Fruit fly (Drosophila melanogaster): ENCODE measurements around the gene Npc1a.
A peak's percentile ranks its signal among the peaks of the same experiment; 100 is the strongest.

Gene Npc1a

dm6 chr2L:10220501-10221386, at the start of gene Npc1a, which contains the start of gene Prosalpha6:
TSS of gene Npc1a (minus strand) at chr2L:10221216.
TSS of gene Prosalpha6 (plus strand) at chr2L:10221351.
- TF ChIP-seq CG17806 (tag; optimal IDR thresholded peaks at IDR 0.05) (no peak), CG9948 (tag; optimal IDR thresholded peaks at IDR 0.05) (no peak), gl (tag; optimal IDR thresholded peaks at IDR 0.05) (no peak), CG4496 (GFP tag; IDR thresholded peaks at IDR 0.05) (no peak), Ets98B (GFP tag; IDR thresholded peaks at IDR 0.05) (no peak), CG15710 (tag; optimal IDR thresholded peaks at IDR 0.05) (peak; percentile 31), CG8301 (tag; optimal IDR thresholded peaks at IDR 0.05) (no peak), CG13204 (GFP tag; optimal IDR thresholded peaks at IDR 0.05) (no peak)

dm6 chr2L:10269854-10270253, 48.8 kb upstream of the Npc1a start, which contains the start of gene Mulk:
TSS of gene Mulk (plus strand) at chr2L:10270051.
- TF ChIP-seq rn (GFP tag; IDR thresholded peaks at IDR 0.05) (no peak), Pif1A (GFP tag; optimal IDR thresholded peaks at IDR 0.05) (no peak), Pif1B (GFP tag; optimal IDR thresholded peaks at IDR 0.05) (no peak), CG9948 (tag; optimal IDR thresholded peaks at IDR 0.05) (no peak), Ets98B (GFP tag; IDR thresholded peaks at IDR 0.05) (no peak), CG8301 (tag; optimal IDR thresholded peaks at IDR 0.05) (no peak), Snoo (tag; optimal IDR thresholded peaks at IDR 0.05) (no peak)

- TF ChIP-seq rn (GFP tag; IDR thresholded peaks at IDR 0.05) (no peak), CG4496 (GFP tag; IDR thresholded peaks at IDR 0.05) (no peak), fd96Ca (GFP tag; IDR thresholded peaks at IDR 0.05) (no peak), CG12605 (GFP tag; IDR thresholded peaks at IDR 0.05) (no peak), D1 (tag; optimal IDR thresholded peaks at IDR 0.05) (no peak), CG10348 (GFP tag; IDR thresholded peaks at IDR 0.05) (no peak), CG15710 (tag; optimal IDR thresholded peaks at IDR 0.05) (no peak)
Measured at dm6 chr2L:10268688-10269087, 47.7 kb upstream of the Npc1a start, which contains the start of gene CG4957. TSS of gene CG4957 (plus strand) at chr2L:10268872.

dm6 chr2L:10266511-10266910, 45.5 kb upstream of the Npc1a start, which contains the start of gene CG4953:
TSS of gene CG4953 (plus strand) at chr2L:10266703.
- TF ChIP-seq gl (tag; optimal IDR thresholded peaks at IDR 0.05): no peak
- TF ChIP-seq Pif1B (GFP tag; optimal IDR thresholded peaks at IDR 0.05): no peak
- no peak for TF ChIP-seq CG12605 (GFP tag; IDR thresholded peaks at IDR 0.05)
- TF ChIP-seq CG10348 (GFP tag; IDR thresholded peaks at IDR 0.05): no peak
- TF ChIP-seq Snoo (tag; optimal IDR thresholded peaks at IDR 0.05): no peak
- TF ChIP-seq D1 (tag; optimal IDR thresholded peaks at IDR 0.05): no peak
- TF ChIP-seq Pif1A (GFP tag; optimal IDR thresholded peaks at IDR 0.05): no peak
- no peak for TF ChIP-seq EcR (GFP tag; optimal IDR thresholded peaks at IDR 0.05)
- no peak for TF ChIP-seq rn (GFP tag; IDR thresholded peaks at IDR 0.05)
- TF ChIP-seq CG34367 (tag; optimal IDR thresholded peaks at IDR 0.05): no peak
- TF ChIP-seq CG32121 (GFP tag; IDR thresholded peaks at IDR 0.05): no peak
- TF ChIP-seq CG15710 (tag; optimal IDR thresholded peaks at IDR 0.05): no peak
- no peak for TF ChIP-seq CG8159 (tag; optimal IDR thresholded peaks at IDR 0.05)
- TF ChIP-seq fd96Ca (GFP tag; IDR thresholded peaks at IDR 0.05): no peak
- no peak for TF ChIP-seq Ets98B (GFP tag; IDR thresholded peaks at IDR 0.05)
- TF ChIP-seq CG4496 (GFP tag; IDR thresholded peaks at IDR 0.05): no peak
- TF ChIP-seq CG14655 (GFP tag; optimal IDR thresholded peaks at IDR 0.05): no peak
- TF ChIP-seq CG9948 (tag; optimal IDR thresholded peaks at IDR 0.05): no peak

dm6 chr2L:10265129-10265528, 44.1 kb upstream of the Npc1a start, which contains the start of gene Mob3:
TSS of gene Mob3 (plus strand) at chr2L:10265336.
- TF ChIP-seq CG17806 (tag; optimal IDR thresholded peaks at IDR 0.05) (no peak), CG8159 (tag; optimal IDR thresholded peaks at IDR 0.05) (no peak), Pif1A (GFP tag; optimal IDR thresholded peaks at IDR 0.05) (no peak), CG15710 (tag; optimal IDR thresholded peaks at IDR 0.05) (no peak), CG10348 (GFP tag; IDR thresholded peaks at IDR 0.05) (no peak), fd96Ca (GFP tag; IDR thresholded peaks at IDR 0.05) (no peak), CG4496 (GFP tag; IDR thresholded peaks at IDR 0.05) (no peak), Pif1B (GFP tag; optimal IDR thresholded peaks at IDR 0.05) (no peak), gl (tag; optimal IDR thresholded peaks at IDR 0.05) (no peak), D1 (tag; optimal IDR thresholded peaks at IDR 0.05) (no peak), EcR (GFP tag; optimal IDR thresholded peaks at IDR 0.05) (no peak), CG12605 (GFP tag; IDR thresholded peaks at IDR 0.05) (no peak), Ets98B (GFP tag; IDR thresholded peaks at IDR 0.05) (no peak), CG13204 (GFP tag; optimal IDR thresholded peaks at IDR 0.05) (no peak)

dm6 chr2L:10263830-10264634, 43.0 kb upstream of the Npc1a start, which contains the start of gene REPTOR-BP:
TSS of gene REPTOR-BP (plus strand) at chr2L:10264125.
- TF ChIP-seq CG17806 (tag; optimal IDR thresholded peaks at IDR 0.05) (no peak), gl (tag; optimal IDR thresholded peaks at IDR 0.05) (no peak), Snoo (tag; optimal IDR thresholded peaks at IDR 0.05) (peak; percentile 8)

Data from whole organism, pupa.